Fruit fly (Drosophila melanogaster): ENCODE data around the gene Anp.

Anp gene

DNA sequence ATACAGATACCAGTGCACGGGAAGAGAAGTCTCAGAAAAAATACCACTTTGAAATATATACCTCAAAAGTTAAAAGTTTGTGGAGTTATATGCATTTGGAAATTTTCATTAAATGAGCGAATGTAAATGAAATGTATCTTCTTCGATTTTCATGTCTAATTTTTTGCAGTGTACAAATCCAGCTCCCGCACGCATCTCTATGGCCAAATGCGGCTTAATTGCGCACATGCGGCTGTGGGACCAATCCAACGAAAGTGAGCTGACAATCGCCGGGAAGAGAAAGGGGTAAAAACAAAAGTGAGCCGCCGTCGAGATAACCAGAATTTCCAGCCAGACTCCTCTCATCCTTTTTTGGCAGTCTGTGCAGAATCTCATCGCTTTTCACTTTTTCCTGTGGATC is 45.6 kb upstream of the Anp start (continued):
- TF ChIP-seq CG1603 (tag; optimal IDR thresholded peaks at IDR 0.05) (peak; percentile 51), Hr78 (GFP tag; optimal IDR thresholded peaks at IDR 0.05) (peak in 1 of 2 experiments; percentile 11), CG31441 (GFP tag; IDR thresholded peaks at IDR 0.05) (peak; percentile 48; the same call in 1 of the 2 replicates), al (GFP tag; IDR thresholded peaks at IDR 0.05) (no peak), ttk (GFP tag; IDR thresholded peaks at IDR 0.05) (peak; percentile 48), ro (GFP tag; IDR thresholded peaks at IDR 0.05) (no peak), zfh1 (GFP tag; IDR thresholded peaks at IDR 0.05) (peak; percentile 54; the same call in 2 of the 3 replicates), CG11560 (tag; IDR thresholded peaks at IDR 0.05) (0 out of 3 replicates have a peak, but pooled peaks have one; percentile 33), CG2712 (tag; optimal IDR thresholded peaks at IDR 0.05) (peak; percentile 42), sens (GFP tag) (peak; percentile 81), CG8388 (GFP tag; optimal IDR thresholded peaks at IDR 0.05) (peak; percentile 35), tup (GFP tag; optimal IDR thresholded peaks at IDR 0.05) (no peak), Tbp (GFP tag; optimal IDR thresholded peaks at IDR 0.05) (no peak), CG10462 (GFP tag; optimal IDR thresholded peaks at IDR 0.05) (no peak), E2f1 (GFP tag; IDR thresholded peaks at IDR 0.05) (peak; percentile 31; the same call in 1 of the 2 replicates), ase (GFP tag; IDR thresholded peaks at IDR 0.05) (0 out of 3 replicates have a peak, but pooled peaks have one; percentile 46), row (GFP tag; IDR thresholded peaks at IDR 0.05) (peak; percentile 54), CG10209 (GFP tag; optimal IDR thresholded peaks at IDR 0.05) (peak; percentile 7), chif (GFP tag; optimal IDR thresholded peaks at IDR 0.05) (peak; percentile 14 to 18), grau (tag; optimal IDR thresholded peaks at IDR 0.05) (peak; percentile 25), CG14710 (tag; optimal IDR thresholded peaks at IDR 0.05) (no peak), dmrt99B (tag; optimal IDR thresholded peaks at IDR 0.05) (peak; percentile 64), Xbp1 (GFP tag; optimal IDR thresholded peaks at IDR 0.05) (peak; percentile 32), CG30431 (GFP tag; optimal IDR thresholded peaks at IDR 0.05) (peak; percentile 17), CG12391 (tag; optimal IDR thresholded peaks at IDR 0.05) (peak; percentile 5), salm (tag; optimal IDR thresholded peaks at IDR 0.05) (no peak), slp2 (GFP tag; optimal IDR thresholded peaks at IDR 0.05) (peak; percentile 17), Atf6 (GFP tag; IDR thresholded peaks at IDR 0.05) (0 out of 2 replicates have a peak, but pooled peaks have one; percentile 31), CG34376 (GFP tag; optimal IDR thresholded peaks at IDR 0.05) (no peak), CrebB (tag; optimal IDR thresholded peaks at IDR 0.05) (no peak)

DNA sequence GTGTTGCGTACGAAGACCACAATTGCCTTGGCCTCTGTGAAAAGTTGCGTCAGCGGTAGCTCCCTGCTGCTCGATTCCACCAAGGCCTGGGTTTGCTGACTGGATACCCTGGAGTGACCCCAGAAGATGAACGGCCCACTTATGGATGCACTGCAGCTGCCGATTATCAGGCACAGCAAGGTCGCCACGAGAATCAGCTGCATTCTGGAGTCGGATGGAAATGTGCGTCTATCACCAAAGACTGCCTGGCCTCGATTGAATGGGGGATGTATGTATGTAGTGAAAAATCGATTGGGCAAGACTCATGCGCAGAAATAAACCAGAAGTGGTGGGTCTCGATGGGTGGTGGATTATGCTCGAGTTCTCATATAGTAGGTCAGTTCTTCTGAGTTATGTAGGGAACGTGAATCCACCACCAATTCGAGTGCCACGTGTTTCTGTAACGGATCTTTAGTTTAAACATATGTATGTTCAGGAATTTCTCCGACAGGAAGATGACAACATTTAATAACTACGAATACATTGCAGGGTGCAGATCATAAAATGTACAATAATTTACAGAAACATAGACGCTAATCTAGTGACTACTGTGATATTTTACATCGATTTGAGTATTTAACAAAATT is 43.5 kb upstream of the Anp start, which contains the start of gene VhaAC45RP:
Gene VhaAC45RP (minus strand): TSS at position 261 of the 626 bp plus-strand sequence.
- TF ChIP-seq Nf-YC (tag; optimal IDR thresholded peaks at IDR 0.05) (peak; percentile 28), Chrac-16 (GFP tag; optimal IDR thresholded peaks at IDR 0.05) (no peak), cad (GFP tag; optimal IDR thresholded peaks at IDR 0.05) (no peak), CG30431 (GFP tag; optimal IDR thresholded peaks at IDR 0.05) (no peak), nerfin-1 (tag; optimal IDR thresholded peaks at IDR 0.05) (peak; percentile 99), hth (optimal IDR thresholded peaks at IDR 0.05) (no peak), pzg (GFP tag; optimal IDR thresholded peaks at IDR 0.05) (peak; percentile 8), Dad (GFP tag; optimal IDR thresholded peaks at IDR 0.05) (no peak), dysf (GFP tag; IDR thresholded peaks at IDR 0.05) (no peak), CG33557 (GFP tag; optimal IDR thresholded peaks at IDR 0.05) (no peak), D19B (GFP tag; optimal IDR thresholded peaks at IDR 0.05) (no peak), CG31388 (GFP tag; optimal IDR thresholded peaks at IDR 0.05) (no peak), jing (GFP tag; optimal IDR thresholded peaks at IDR 0.05) (no peak), bsh (GFP tag; optimal IDR thresholded peaks at IDR 0.05) (no peak), run (tag; optimal IDR thresholded peaks at IDR 0.05) (no peak), eyg (GFP tag; optimal IDR thresholded peaks at IDR 0.05) (no peak), CG15514 (GFP tag; optimal IDR thresholded peaks at IDR 0.05) (peak; percentile 2), Eip74EF (GFP tag; optimal IDR thresholded peaks at IDR 0.05) (no peak), CG10959 (GFP tag; IDR thresholded peaks at IDR 0.05) (no peak), lov (optimal IDR thresholded peaks at IDR 0.05) (no peak), lov (GFP tag; IDR thresholded peaks at IDR 0.05) (no peak), CG11085 (GFP tag; IDR thresholded peaks at IDR 0.05) (no peak)
